Worm (Caenorhabditis elegans): Measurements from ENCODE around the gene pept-1.

DNA sequence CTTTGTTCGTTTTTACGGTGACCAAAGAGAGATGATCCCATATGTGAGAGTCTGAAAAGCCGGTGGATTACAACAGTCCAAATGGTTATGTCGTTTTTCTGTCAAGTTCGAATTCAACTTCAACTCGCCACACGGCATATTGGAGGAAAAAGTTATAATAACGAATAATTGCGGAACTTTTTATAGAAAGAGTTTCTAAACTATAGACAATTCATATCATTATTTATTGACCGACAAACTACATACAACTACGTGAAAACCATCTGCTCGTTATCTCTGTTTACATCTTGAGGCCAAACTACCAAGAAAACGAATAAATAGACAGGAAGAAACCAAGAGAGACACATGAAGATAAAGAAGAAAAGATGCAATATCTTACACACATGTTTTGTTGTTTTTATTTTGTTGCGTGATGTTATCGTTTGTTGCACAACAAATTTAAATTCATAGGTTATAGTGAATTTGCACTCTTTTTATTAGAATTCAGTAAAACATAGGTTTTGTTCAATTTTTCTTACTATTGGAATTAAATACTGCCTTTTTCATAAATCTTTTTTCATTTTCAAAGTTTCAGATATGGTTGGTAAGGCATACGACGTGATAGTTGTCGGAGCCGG is 17.1 kb downstream of the pept-1 start, which contains the start of the genes C15B12.4 and C15B12.8:
- no peak for TF ChIP-seq med-1 (GFP tag; optimal IDR thresholded peaks at IDR 0.05; ENCODE audit: insufficient read depth)
- no peak for TF ChIP-seq ztf-29 (GFP tag; IDR thresholded peaks at IDR 0.05)
- TF ChIP-seq ztf-23 (GFP tag; IDR thresholded peaks at IDR 0.05), result no peak
- no peak for TF ChIP-seq klf-2 (GFP tag; conservative IDR thresholded peaks at IDR 0.05)
- TF ChIP-seq ref-1 (GFP tag; conservative IDR thresholded peaks at IDR 0.05), result no peak

Measured in whole organism, midembryonic.